Fruit fly (Drosophila melanogaster) whole organism, embryonic: Measurements from ENCODE around the gene Nos.

ENCODE experiments used
- Asciz ChIP-seq: fragments of 200-800 bp; sonication (Bioruptor generic); optimal IDR thresholded peaks from 2 replicates; lab custom pipeline; 2017; ENCODE audit warnings: missing biosample characterization, mild to moderate bottlenecking, missing genetic modification characterization, missing genetic modification reagents
- B-H1 ChIP-seq: fragments of 200-800 bp; sonication (Bioruptor generic); IDR thresholded peaks from 3 replicates; pipeline ENCODE4 v1.3.6; 2022; ENCODE audit warnings: missing biosample characterization, missing genetic modification characterization
- Bdp1 ChIP-seq: fragments of 200-800 bp; sonication (Bioruptor generic); optimal IDR thresholded peaks from 3 replicates; lab custom pipeline; 2016; ENCODE audit warnings: missing biosample characterization, missing genetic modification characterization
- Bgb ChIP-seq: fragments of 200-800 bp; sonication (Bioruptor generic); IDR thresholded peaks from 2 replicates; pipeline ENCODE4 v1.3.6; 2022; ENCODE audit warnings: missing biosample characterization, missing genetic modification characterization; ENCODE audit not compliant: partially characterized antibody
- CG10267 ChIP-seq: fragments of 200-800 bp; sonication (Bioruptor generic); optimal IDR thresholded peaks from 2 replicates; lab custom pipeline; 2018; ENCODE audit warnings: missing biosample characterization, mild to moderate bottlenecking, missing genetic modification characterization, moderate library complexity
- CG10274 ChIP-seq: fragments of 200-800 bp; sonication (Bioruptor generic); optimal IDR thresholded peaks from 3 replicates; lab custom pipeline; 2017; ENCODE audit warnings: missing biosample characterization, mild to moderate bottlenecking, missing genetic modification characterization
- CG10462 ChIP-seq: fragments of 200-800 bp; sonication (Bioruptor generic); optimal IDR thresholded peaks from 2 replicates; lab custom pipeline; 2016; ENCODE audit warnings: missing biosample characterization, missing genetic modification characterization
- CG12219 ChIP-seq: fragments of 200-800 bp; sonication (Bioruptor generic); optimal IDR thresholded peaks from 3 replicates; lab custom pipeline; 2018; ENCODE audit warnings: missing biosample characterization, mild to moderate bottlenecking, missing genetic modification characterization
- CG14014 ChIP-seq: fragments of 200-800 bp; sonication (Bioruptor generic); IDR thresholded peaks from 2 replicates; pipeline ENCODE4 v1.3.6; 2022; ENCODE audit warnings: missing biosample characterization, missing genetic modification characterization
- CG2199 ChIP-seq: fragments of 200-800 bp; sonication (Bioruptor generic); IDR thresholded peaks from 3 replicates; pipeline ENCODE4 v1.3.6; 2022; ENCODE audit warnings: missing biosample characterization, missing genetic modification characterization
- CG2889 ChIP-seq: fragments of 200-800 bp; sonication (Bioruptor generic); IDR thresholded peaks from 3 replicates; pipeline ENCODE4 v1.3.6; 2022; ENCODE audit warnings: missing biosample characterization, missing genetic modification characterization
- CG31365 ChIP-seq: fragments of 200-800 bp; sonication (Bioruptor generic); optimal IDR thresholded peaks from 2 replicates; lab custom pipeline; 2018; ENCODE audit warnings: missing biosample characterization, mild to moderate bottlenecking, missing genetic modification characterization
- CG32532 ChIP-seq: fragments of 200-800 bp; sonication (Bioruptor generic); IDR thresholded peaks from 2 replicates; pipeline ENCODE4 v1.3.6; 2022; ENCODE audit warnings: missing biosample characterization, missing genetic modification characterization
- CG33557 ChIP-seq: fragments of 200-800 bp; sonication (Bioruptor generic); optimal IDR thresholded peaks from 2 replicates; lab custom pipeline; 2019; ENCODE audit warnings: missing biosample characterization, mild to moderate bottlenecking, missing genetic modification characterization, moderate library complexity
- CG4854 ChIP-seq: fragments of 200-800 bp; sonication (Bioruptor generic); optimal IDR thresholded peaks from 2 replicates; lab custom pipeline; 2016; ENCODE audit warnings: missing biosample characterization, missing genetic modification characterization, inconsistent platforms
- CG5245 ChIP-seq: fragments of 200-800 bp; sonication (Bioruptor generic); optimal IDR thresholded peaks from 3 replicates; lab custom pipeline; 2016; ENCODE audit warnings: missing biosample characterization, missing genetic modification characterization
- CG6254 ChIP-seq: fragments of 200-800 bp; sonication (Bioruptor generic); optimal IDR thresholded peaks from 3 replicates; lab custom pipeline; 2017; ENCODE audit warnings: mild to moderate bottlenecking, missing biosample characterization, missing genetic modification reagents, missing genetic modification characterization
- CG6272 ChIP-seq: fragments of 200-800 bp; sonication (Bioruptor generic); IDR thresholded peaks from 2 replicates; pipeline ENCODE4 v1.3.6; 2022; ENCODE audit warnings: missing biosample characterization, missing genetic modification characterization
- CG6765 ChIP-seq: fragments of 200-800 bp; sonication (Bioruptor generic); optimal IDR thresholded peaks from 3 replicates; lab custom pipeline; 2017; ENCODE audit warnings: missing biosample characterization, mild to moderate bottlenecking, missing genetic modification characterization
- CG7745 ChIP-seq: fragments of 200-800 bp; sonication (Bioruptor generic); optimal IDR thresholded peaks from 2 replicates; lab custom pipeline; 2018; ENCODE audit warnings: missing biosample characterization, mild to moderate bottlenecking, missing genetic modification characterization, moderate library complexity
- CG7963 ChIP-seq: fragments of 200-800 bp; sonication (Bioruptor generic); IDR thresholded peaks from 3 replicates; pipeline ENCODE4 v1.3.6; 2022; ENCODE audit warnings: missing biosample characterization, missing genetic modification characterization; ENCODE audit not compliant: partially characterized antibody
- Dll ChIP-seq: fragments of 200-800 bp; sonication (Bioruptor generic); IDR thresholded peaks from 4 replicates; pipeline ENCODE4 v1.3.6; 2022; ENCODE audit warnings: missing biosample characterization, missing genetic modification characterization; ENCODE audit not compliant: partially characterized antibody
- ERR ChIP-seq: fragments of 200-800 bp; sonication (Bioruptor generic); optimal IDR thresholded peaks from 2 replicates; lab custom pipeline; 2016; ENCODE audit warnings: missing biosample characterization, missing genetic modification characterization
- Gug ChIP-seq: fragments of 200-800 bp; sonication (Bioruptor generic); IDR thresholded peaks from 4 replicates; pipeline ENCODE4 v1.3.6; 2022; ENCODE audit warnings: missing biosample characterization, missing genetic modification characterization
- H15 ChIP-seq: fragments of 200-800 bp; sonication (Bioruptor generic); IDR thresholded peaks from 3 replicates; pipeline ENCODE4 v1.3.6; 2022; ENCODE audit warnings: missing biosample characterization, missing genetic modification characterization
- HmgD ChIP-seq: fragments of 200-800 bp; sonication (Bioruptor generic); optimal IDR thresholded peaks from 3 replicates; lab custom pipeline; 2016; ENCODE audit warnings: missing biosample characterization, missing genetic modification characterization
- Hmx ChIP-seq: fragments of 200-800 bp; sonication (Bioruptor generic); optimal IDR thresholded peaks from 2 replicates; lab custom pipeline; 2016; ENCODE audit warnings: missing biosample characterization, missing genetic modification characterization
- Jarid2 ChIP-seq: fragments of 200-800 bp; sonication (Bioruptor generic); optimal IDR thresholded peaks from 3 replicates; lab custom pipeline; 2017; ENCODE audit warnings: mild to moderate bottlenecking, missing biosample characterization, missing genetic modification reagents, missing genetic modification characterization
- Kr ChIP-seq: fragments of 200-800 bp; sonication (Bioruptor generic); optimal IDR thresholded peaks from 2 replicates; lab custom pipeline; 2017; ENCODE audit warnings: missing biosample characterization, mild to moderate bottlenecking, missing genetic modification characterization
- Lhr ChIP-seq: fragments of 200-800 bp; sonication (Bioruptor generic); optimal IDR thresholded peaks from 3 replicates; lab custom pipeline; 2017; ENCODE audit warnings: mild to moderate bottlenecking, missing biosample characterization, missing genetic modification reagents, missing genetic modification characterization
- Lpt ChIP-seq: fragments of >200 bp; optimal IDR thresholded peaks from 2 replicates; lab custom pipeline; 2018; ENCODE audit warnings: missing biosample characterization, missing genetic modification characterization
- Optix ChIP-seq: fragments of 200-800 bp; sonication (Bioruptor generic); IDR thresholded peaks from 3 replicates; pipeline ENCODE4 v1.3.6; 2022; ENCODE audit warnings: missing biosample characterization, missing genetic modification characterization
- PHDP ChIP-seq: fragments of 200-800 bp; sonication (Bioruptor generic); optimal IDR thresholded peaks from 3 replicates; lab custom pipeline; 2018; ENCODE audit warnings: missing biosample characterization, mild to moderate bottlenecking, missing genetic modification characterization, moderate library complexity
- Taf1 ChIP-seq: fragments of 200-800 bp; sonication (Bioruptor generic); IDR thresholded peaks from 2 replicates; pipeline ENCODE4 v1.3.6; 2022; ENCODE audit warnings: missing biosample characterization, missing genetic modification characterization
- Tbp ChIP-seq: fragments of >200 bp; optimal IDR thresholded peaks from 2 replicates; lab custom pipeline; 2018; ENCODE audit warnings: missing biosample characterization, missing genetic modification characterization
- Usf ChIP-seq: fragments of 200-800 bp; sonication (Bioruptor generic); optimal IDR thresholded peaks from 2 replicates; lab custom pipeline; 2017; ENCODE audit warnings: missing genotype, missing biosample characterization, missing genetic modification characterization
- cato ChIP-seq: fragments of 200-800 bp; sonication (Bioruptor generic); optimal IDR thresholded peaks from 2 replicates; lab custom pipeline; 2016; ENCODE audit warnings: missing biosample characterization, missing genetic modification characterization, borderline replicate concordance
- gcm2 ChIP-seq: fragments of 200-800 bp; sonication (Bioruptor generic); optimal IDR thresholded peaks from 2 replicates; lab custom pipeline; 2016; ENCODE audit warnings: missing biosample characterization, missing genetic modification characterization
- her ChIP-seq: fragments of 200-800 bp; sonication (Bioruptor generic); optimal IDR thresholded peaks from 2 replicates; lab custom pipeline; 2016; ENCODE audit warnings: missing biosample characterization, missing genetic modification characterization
- kni ChIP-seq: fragments of 200-800 bp; sonication (Bioruptor generic); optimal IDR thresholded peaks from 3 replicates; lab custom pipeline; 2017; ENCODE audit warnings: mild to moderate bottlenecking, missing biosample characterization, missing genetic modification reagents, missing genetic modification characterization
- oc ChIP-seq: fragments of 200-800 bp; sonication (Bioruptor generic); optimal IDR thresholded peaks from 2 replicates; lab custom pipeline; 2018; ENCODE audit warnings: missing biosample characterization, mild to moderate bottlenecking, missing genetic modification characterization, moderate library complexity
- otp ChIP-seq: fragments of 200-800 bp; sonication (Bioruptor generic); IDR thresholded peaks from 3 replicates; pipeline ENCODE4, ENCODE4 v1.3.6; 2022; ENCODE audit warnings: missing biosample characterization, missing genetic modification characterization
- p53 ChIP-seq: fragments of 200-800 bp; sonication (Bioruptor generic); optimal IDR thresholded peaks from 2 replicates; lab custom pipeline; 2016; ENCODE audit warnings: missing biosample characterization, missing genetic modification characterization
- prd ChIP-seq, 3 experiments: fragments of >200 bp in 2 of 3; fragments of 200-800 bp in 1 of 3; sonication (Bioruptor generic) in 1 of 3; optimal IDR thresholded peaks in 2 of 3; IDR thresholded peaks in 1 of 3; 2 replicates in 2 of 3; 3 replicates in 1 of 3; pipeline versions ENCODE4 v1.3.6 to Lab custom; 2017 to 2022; ENCODE audit warnings: missing biosample characterization in 1 of 3, missing genetic modification characterization in 1 of 3
- sc ChIP-seq, 3 experiments: fragments of >200 bp in 2 of 3; fragments of 200-800 bp in 1 of 3; sonication (Bioruptor generic) in 1 of 3; optimal IDR thresholded peaks; 2 replicates in 2 of 3; 3 replicates in 1 of 3; lab custom pipeline; 2017; ENCODE audit warnings: mild to moderate bottlenecking in 1 of 3, missing biosample characterization in 1 of 3, missing genetic modification characterization in 1 of 3, missing genetic modification reagents in 1 of 3
- slp2 ChIP-seq: fragments of 200-800 bp; sonication (Bioruptor generic); optimal IDR thresholded peaks from 2 replicates; lab custom pipeline; 2016; ENCODE audit warnings: missing biosample characterization, missing genetic modification characterization
- sug ChIP-seq: fragments of 200-800 bp; optimal IDR thresholded peaks from 2 replicates; lab custom pipeline; 2019; ENCODE audit warnings: missing biosample characterization, mild to moderate bottlenecking, missing genetic modification characterization, moderate library complexity
- trem ChIP-seq: fragments of 200-800 bp; optimal IDR thresholded peaks from 3 replicates; lab custom pipeline; 2019; ENCODE audit warnings: missing biosample characterization, mild to moderate bottlenecking, missing genetic modification characterization, moderate library complexity

Nos gene

dm6 chr2L:10760422-10761166 is 76.7 kb downstream of the Nos start, which contains the start of gene CG6495 (continued):
- no peak for TF ChIP-seq cato
- peak; percentile 42 for TF ChIP-seq CG10267
- TF ChIP-seq HmgD (GFP tag; lab: Kevin White, UChicago), result no peak
- TF ChIP-seq p53 (GFP tag; lab: Kevin White, UChicago), result no peak
- TF ChIP-seq H15 (GFP tag; lab: Robert Waterston, UW), result no peak
- TF ChIP-seq CG32532, result peak; percentile 56; the same call in 1 of the 2 replicates
- TF ChIP-seq CG2199 (GFP tag; lab: Robert Waterston, UW), result no peak
- no peak for TF ChIP-seq sc (optimal IDR thresholded peaks at IDR 0.05; lab: Kevin White, UChicago)
- no peak for TF ChIP-seq sc (GFP tag; optimal IDR thresholded peaks at IDR 0.05; lab: Kevin White, UChicago)
- peak; percentile 40 for TF ChIP-seq CG6765 (GFP tag; lab: Kevin White, UChicago)
- TF ChIP-seq Bdp1, result no peak
- peak; percentile 66 for TF ChIP-seq CG14014
- TF ChIP-seq CG33557, result no peak
- TF ChIP-seq Dll (GFP tag; lab: Robert Waterston, UW), result no peak
- TF ChIP-seq Taf1 (GFP tag; lab: Robert Waterston, UW), result 0 out of 2 replicates have a peak, but pooled peaks have one; percentile 6
- TF ChIP-seq CG6254, result no peak
- TF ChIP-seq Usf (GFP tag; lab: Kevin White, UChicago), result no peak
- TF ChIP-seq Hmx (GFP tag; lab: Kevin White, UChicago), result no peak
- peak; percentile 76 for TF ChIP-seq PHDP (tag; lab: Kevin White, UChicago)
- TF ChIP-seq gcm2, result no peak
- TF ChIP-seq Asciz, result no peak
- no peak; the same call in 2 of the 3 replicates for TF ChIP-seq B-H1
- TF ChIP-seq CG4854, result no peak
- no peak for TF ChIP-seq Kr (GFP tag; lab: Kevin White, UChicago)
- TF ChIP-seq ERR (GFP tag; lab: Kevin White, UChicago), result no peak
- TF ChIP-seq CG7963 (GFP tag; lab: Robert Waterston, UW), result no peak
- peak; percentile 38 for TF ChIP-seq oc
- TF ChIP-seq prd (optimal IDR thresholded peaks at IDR 0.05; lab: Kevin White, UChicago), result no peak
- 0 out of 3 replicates have a peak, but pooled peaks have one; percentile 24 for TF ChIP-seq prd (GFP tag; IDR thresholded peaks at IDR 0.05; lab: Robert Waterston, UW)
- TF ChIP-seq slp2 (GFP tag; lab: Kevin White, UChicago), result no peak
- no peak for TF ChIP-seq CG31365 (tag; lab: Kevin White, UChicago)
- TF ChIP-seq CG10274 (GFP tag; lab: Kevin White, UChicago), result no peak
- TF ChIP-seq her, result no peak
- no peak for TF ChIP-seq CG12219 (GFP tag; lab: Kevin White, UChicago)
- no peak for TF ChIP-seq otp (GFP tag; lab: Robert Waterston, UW)
- TF ChIP-seq CG10462 (GFP tag; lab: Kevin White, UChicago), result no peak
- TF ChIP-seq CG5245, result peak; percentile 17
- TF ChIP-seq CG6272 (GFP tag; lab: Robert Waterston, UW), result no peak
- TF ChIP-seq CG2889 (GFP tag; lab: Robert Waterston, UW), result no peak
- TF ChIP-seq sug (tag; lab: Kevin White, UChicago), result peak; percentile 28
- no peak for TF ChIP-seq Gug (GFP tag; lab: Robert Waterston, UW)
- no peak for TF ChIP-seq Lpt (GFP tag; lab: Kevin White, UChicago)
- TF ChIP-seq trem (tag; lab: Kevin White, UChicago), result peak; percentile 18
- TF ChIP-seq CG7745 (tag; lab: Kevin White, UChicago), result no peak
- no peak for TF ChIP-seq Optix
- no peak for TF ChIP-seq Jarid2 (GFP tag; lab: Kevin White, UChicago)
- no peak for TF ChIP-seq kni (GFP tag; lab: Kevin White, UChicago)
- no peak for TF ChIP-seq Tbp (GFP tag; lab: Kevin White, UChicago)
- no peak for TF ChIP-seq Lhr
- no peak; the same call in 1 of the 2 replicates for TF ChIP-seq Bgb (GFP tag; lab: Robert Waterston, UW)
